Fruit fly (Drosophila melanogaster) whole organism, prepupa: ENCODE data around the gene CheB74a.

Experiments
- Blimp-1 ChIP-seq: fragments of 200-800 bp; sonication (Bioruptor generic); optimal IDR thresholded peaks from 3 replicates; lab custom pipeline; 2017; ENCODE audit warnings: missing biosample characterization, missing genetic modification characterization, mild to moderate bottlenecking, moderate library complexity, missing genetic modification reagents
- CG11294 ChIP-seq: fragments of 200-800 bp; sonication (Bioruptor generic); IDR thresholded peaks from 2 replicates; pipeline ENCODE4 v1.3.6; 2022; ENCODE audit warnings: missing biosample characterization, missing genetic modification characterization
- CG15336 ChIP-seq: fragments of 200-800 bp; sonication (Bioruptor generic); IDR thresholded peaks from 2 replicates; pipeline ENCODE4 v1.3.6; 2022; ENCODE audit warnings: missing biosample characterization, missing genetic modification characterization
- CG16779 ChIP-seq: fragments of 200-800 bp; sonication (Bioruptor generic); optimal IDR thresholded peaks from 3 replicates; lab custom pipeline; 2017; ENCODE audit warnings: missing biosample characterization, mild to moderate bottlenecking, missing genetic modification characterization
- CG3032 ChIP-seq: fragments of 200-800 bp; optimal IDR thresholded peaks from 2 replicates; lab custom pipeline; 2019; ENCODE audit warnings: missing biosample characterization, mild to moderate bottlenecking, missing genetic modification characterization, moderate library complexity
- CG32006 ChIP-seq: fragments of 200-800 bp; sonication (Bioruptor generic); optimal IDR thresholded peaks from 3 replicates; lab custom pipeline; 2017; ENCODE audit warnings: missing biosample characterization, mild to moderate bottlenecking, missing genetic modification characterization
- CG3919 ChIP-seq: fragments of 200-800 bp; sonication (Bioruptor generic); optimal IDR thresholded peaks from 3 replicates; lab custom pipeline; 2016; ENCODE audit warnings: missing biosample characterization, missing genetic modification characterization
- CG4318 ChIP-seq: fragments of 200-800 bp; sonication (Bioruptor generic); optimal IDR thresholded peaks from 3 replicates; lab custom pipeline; 2017; ENCODE audit warnings: missing biosample characterization, mild to moderate bottlenecking, missing genetic modification characterization
- CG6792 ChIP-seq: fragments of 200-800 bp; sonication (Bioruptor generic); optimal IDR thresholded peaks from 3 replicates; lab custom pipeline; 2016; ENCODE audit warnings: missing biosample characterization, missing genetic modification characterization
- CG6808 ChIP-seq: fragments of 200-800 bp; sonication (Bioruptor generic); optimal IDR thresholded peaks from 3 replicates; lab custom pipeline; 2017; ENCODE audit warnings: missing biosample characterization, missing genetic modification characterization, mild to moderate bottlenecking, moderate library complexity, missing genetic modification reagents
- CG6854 ChIP-seq: fragments of 200-800 bp; sonication (Bioruptor generic); optimal IDR thresholded peaks from 2 replicates; lab custom pipeline; 2017; ENCODE audit warnings: missing biosample characterization, mild to moderate bottlenecking, missing genetic modification characterization
- CG7368 ChIP-seq: fragments of 200-800 bp; sonication (Bioruptor generic); optimal IDR thresholded peaks from 3 replicates; lab custom pipeline; 2016; ENCODE audit warnings: missing biosample characterization, missing genetic modification characterization
- CG8119 ChIP-seq: fragments of 200-800 bp; sonication (Bioruptor generic); IDR thresholded peaks from 3 replicates; pipeline ENCODE4 v1.3.6; 2022; ENCODE audit warnings: missing biosample characterization, missing genetic modification characterization
- CG8319 ChIP-seq: fragments of 200-800 bp; sonication (Bioruptor generic); optimal IDR thresholded peaks from 3 replicates; lab custom pipeline; 2016; ENCODE audit warnings: missing biosample characterization, missing genetic modification characterization
- CG9139 ChIP-seq: fragments of 200-800 bp; sonication (Bioruptor generic); optimal IDR thresholded peaks from 3 replicates; lab custom pipeline; 2017; ENCODE audit warnings: missing biosample characterization, mild to moderate bottlenecking, missing genetic modification characterization
- Ets21C ChIP-seq: fragments of 200-800 bp; sonication (Bioruptor generic); optimal IDR thresholded peaks from 3 replicates; lab custom pipeline; 2016; ENCODE audit warnings: missing biosample characterization, missing genetic modification characterization
- Ets96B ChIP-seq: fragments of 200-800 bp; optimal IDR thresholded peaks from 2 replicates; lab custom pipeline; 2019; ENCODE audit warnings: missing biosample characterization, mild to moderate bottlenecking, missing genetic modification characterization, moderate library complexity
- Gug ChIP-seq: fragments of 200-800 bp; sonication (Bioruptor generic); IDR thresholded peaks from 2 replicates; pipeline ENCODE4 v1.3.6; 2022; ENCODE audit warnings: missing biosample characterization, missing genetic modification characterization
- Hr38 ChIP-seq: sonication (Bioruptor generic); optimal IDR thresholded peaks from 2 replicates; lab custom pipeline; 2016; ENCODE audit warnings: missing biosample characterization, missing genetic modification characterization
- Hr39 ChIP-seq: fragments of 200-800 bp; sonication (Bioruptor generic); optimal IDR thresholded peaks from 2 replicates; lab custom pipeline; 2016; ENCODE audit warnings: missing biosample characterization, missing genetic modification characterization
- Hr4 ChIP-seq: fragments of 200-800 bp; sonication (Bioruptor generic); optimal IDR thresholded peaks from 3 replicates; lab custom pipeline; 2016; ENCODE audit warnings: missing biosample characterization, missing genetic modification characterization
- Lpt ChIP-seq: fragments of 200-800 bp; sonication (Bioruptor generic); optimal IDR thresholded peaks from 3 replicates; lab custom pipeline; 2016; ENCODE audit warnings: missing biosample characterization, missing genetic modification characterization
- Smox ChIP-seq: fragments of 200-800 bp; sonication (Bioruptor generic); optimal IDR thresholded peaks from 3 replicates; lab custom pipeline; 2016; ENCODE audit warnings: missing biosample characterization, missing genetic modification characterization
- Sox102F ChIP-seq: fragments of 200-800 bp; sonication (Bioruptor generic); optimal IDR thresholded peaks from 2 replicates; lab custom pipeline; 2016; ENCODE audit warnings: missing biosample characterization, mild to moderate bottlenecking, missing genetic modification characterization
- Sox14 ChIP-seq: fragments of 200-800 bp; sonication (Bioruptor generic); optimal IDR thresholded peaks from 3 replicates; lab custom pipeline; 2016; ENCODE audit warnings: missing biosample characterization, missing genetic modification characterization
- Sox15 ChIP-seq: fragments of 200-800 bp; sonication (Bioruptor generic); optimal IDR thresholded peaks from 3 replicates; lab custom pipeline; 2016; ENCODE audit warnings: missing biosample characterization, missing genetic modification characterization
- achi ChIP-seq: fragments of 200-800 bp; sonication (Bioruptor generic); optimal IDR thresholded peaks from 3 replicates; lab custom pipeline; 2016; ENCODE audit warnings: missing biosample characterization, missing genetic modification characterization
- acj6 ChIP-seq: fragments of 200-800 bp; sonication (Bioruptor generic); optimal IDR thresholded peaks from 3 replicates; lab custom pipeline; 2016; ENCODE audit warnings: missing biosample characterization, missing genetic modification characterization
- cyc ChIP-seq: fragments of 200-800 bp; sonication (Bioruptor generic); optimal IDR thresholded peaks from 3 replicates; lab custom pipeline; 2016; ENCODE audit warnings: missing biosample characterization, missing genetic modification characterization
- dac ChIP-seq: fragments of 200-800 bp; sonication (Bioruptor generic); optimal IDR thresholded peaks from 2 replicates; lab custom pipeline; 2017; ENCODE audit warnings: missing biosample characterization, mild to moderate bottlenecking, missing genetic modification characterization
- dsx ChIP-seq: fragments of 200-800 bp; optimal IDR thresholded peaks from 3 replicates; lab custom pipeline; 2019; ENCODE audit warnings: missing biosample characterization, mild to moderate bottlenecking, missing genetic modification characterization, moderate library complexity; ENCODE audit not compliant: poor library complexity, severe bottlenecking
- esn ChIP-seq: fragments of 200-800 bp; sonication (Bioruptor generic); optimal IDR thresholded peaks from 2 replicates; lab custom pipeline; 2016; ENCODE audit warnings: missing biosample characterization, mild to moderate bottlenecking, missing genetic modification characterization, moderate library complexity
- fd85E ChIP-seq: fragments of 200-800 bp; sonication (Bioruptor generic); optimal IDR thresholded peaks from 3 replicates; lab custom pipeline; 2016; ENCODE audit warnings: missing biosample characterization, missing genetic modification characterization
- fkh ChIP-seq: fragments of 200-800 bp; sonication (Bioruptor generic); optimal IDR thresholded peaks from 3 replicates; lab custom pipeline; 2017; ENCODE audit warnings: missing biosample characterization, mild to moderate bottlenecking, missing genetic modification characterization, moderate library complexity
- lz ChIP-seq: fragments of 200-800 bp; sonication (Bioruptor generic); optimal IDR thresholded peaks from 3 replicates; lab custom pipeline; 2016; ENCODE audit warnings: missing biosample characterization, missing genetic modification characterization
- net ChIP-seq: fragments of 200-800 bp; sonication (Bioruptor generic); optimal IDR thresholded peaks from 3 replicates; lab custom pipeline; 2016; ENCODE audit warnings: missing biosample characterization, missing genetic modification characterization
- salr ChIP-seq, 2 experiments: fragments of 200-800 bp; sonication (Bioruptor generic); optimal IDR thresholded peaks; 3 replicates each; lab custom pipeline; 2016 to 2018; ENCODE audit warnings: missing biosample characterization in 2 of 2, missing genetic modification characterization in 2 of 2, mild to moderate bottlenecking in 1 of 2
- ss ChIP-seq, 2 experiments: fragments of 200-800 bp; sonication (Bioruptor generic); optimal IDR thresholded peaks; 2 replicates in 1 of 2; 3 replicates in 1 of 2; lab custom pipeline; 2017 to 2018; ENCODE audit warnings: mild to moderate bottlenecking in 2 of 2, missing biosample characterization in 2 of 2, missing genetic modification characterization in 2 of 2, moderate library complexity in 1 of 2
- topi ChIP-seq: fragments of 200-800 bp; sonication (Bioruptor generic); optimal IDR thresholded peaks from 3 replicates; lab custom pipeline; 2016; ENCODE audit warnings: missing biosample characterization, missing genetic modification characterization
- vri ChIP-seq: fragments of 200-800 bp; sonication (Bioruptor generic); optimal IDR thresholded peaks from 3 replicates; lab custom pipeline; 2016; ENCODE audit warnings: missing biosample characterization, mild to moderate bottlenecking, missing genetic modification characterization

CheB74a gene

DNA sequence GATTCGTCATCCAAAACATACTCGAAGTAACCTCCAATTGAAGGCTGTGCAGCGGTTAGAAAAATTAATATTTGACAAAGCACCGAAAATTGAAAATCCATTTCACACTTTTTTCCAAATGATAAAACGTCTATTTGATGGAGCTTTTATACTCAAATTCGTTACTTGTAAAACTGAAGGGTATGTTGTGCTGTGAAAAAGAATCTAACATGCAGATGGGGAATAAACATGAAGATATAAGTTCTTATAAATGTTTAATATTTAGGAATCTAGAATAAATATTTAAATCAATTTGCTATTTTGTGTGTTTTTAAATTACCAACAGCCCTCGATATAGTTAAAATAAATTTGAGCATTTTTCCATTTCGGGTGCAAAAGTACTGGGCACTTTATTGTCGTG lies at the start of gene CheB74a:
Gene CheB74a, minus strand, starts transcription at position 101 of the 400 bp plus-strand sequence.
- TF ChIP-seq Ets96B (tag; lab: Kevin White, UChicago) (no peak), Sox15 (no peak), CG15336 (no peak)

DNA sequence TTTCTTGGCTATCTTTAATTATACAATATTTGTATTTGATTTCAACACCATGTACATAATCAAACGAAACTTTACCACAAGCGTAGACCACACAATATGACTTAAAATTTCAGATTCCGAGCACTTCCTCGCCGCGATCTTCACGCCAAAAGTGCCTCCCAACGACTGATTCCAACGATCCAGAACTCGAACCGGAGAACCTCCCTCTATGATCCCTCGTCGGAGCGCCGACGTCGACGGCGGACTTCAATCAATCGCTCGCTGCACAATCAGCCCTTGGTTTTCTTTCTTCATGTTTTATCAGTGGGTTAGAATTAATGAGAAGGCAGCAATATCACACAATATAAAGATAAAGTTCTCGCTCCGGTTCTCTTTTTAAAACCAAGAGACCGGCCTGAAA lies 44.3 kb upstream of the CheB74a start, which contains the start of the genes Adgf-A and Adgf-A2:
Gene Adgf-A, minus strand, starts transcription at position 172 of the 400 bp plus-strand sequence.
Gene Adgf-A2, minus strand, starts transcription at position 172 of the 400 bp plus-strand sequence.
- TF ChIP-seq CG8319: no peak
- TF ChIP-seq lz (GFP tag; lab: Kevin White, UChicago): no peak
- TF ChIP-seq esn (GFP tag; lab: Kevin White, UChicago): no peak
- TF ChIP-seq vri (GFP tag; lab: Kevin White, UChicago): no peak
- TF ChIP-seq CG8119 (GFP tag; lab: Robert Waterston, UW): no peak
- no peak for TF ChIP-seq fkh
- TF ChIP-seq CG4318 (GFP tag; lab: Kevin White, UChicago): no peak
- no peak for TF ChIP-seq salr (GFP tag; optimal IDR thresholded peaks at IDR 0.05; lab: Kevin White, UChicago)
- TF ChIP-seq Lpt: no peak
- no peak for TF ChIP-seq CG6854 (GFP tag; lab: Kevin White, UChicago)
- TF ChIP-seq, all 60 proteins: peak for 0

DNA sequence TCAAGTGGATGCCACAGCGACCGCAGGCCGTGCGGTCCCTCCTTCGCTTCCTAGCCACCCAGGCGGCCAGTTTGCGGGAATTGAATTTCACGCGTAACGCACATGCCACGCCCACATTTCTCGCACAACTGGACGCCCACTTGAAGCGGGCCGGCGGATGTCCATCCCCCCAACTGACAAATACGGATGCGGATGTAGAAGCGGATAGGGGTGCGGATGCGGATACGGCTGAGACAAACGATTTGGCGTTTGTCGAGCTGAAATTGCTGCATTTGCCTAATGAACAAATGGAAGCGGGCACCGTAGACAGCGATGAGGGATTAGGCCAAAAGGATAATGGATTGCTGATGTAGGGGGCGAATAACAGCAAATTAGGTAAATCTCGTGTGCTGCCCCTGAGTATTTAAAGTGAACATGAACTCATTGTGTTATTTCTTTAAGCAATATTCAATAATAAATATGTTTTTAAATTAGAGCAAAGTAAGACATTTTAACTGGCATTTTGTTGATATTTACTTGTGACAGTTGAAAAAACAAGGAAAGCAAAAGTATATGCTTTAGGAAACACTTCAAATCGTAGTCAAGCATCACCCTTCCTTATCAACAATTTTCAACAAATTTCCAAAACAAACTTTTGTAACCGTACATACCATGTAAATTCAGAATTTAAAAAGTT lies 39.6 kb upstream of the CheB74a start, which contains the start of gene CG32181:
Gene CG32181, plus strand, starts transcription at position 626 of the 676 bp plus-strand sequence.
- no peak for TF ChIP-seq fd85E (GFP tag; lab: Kevin White, UChicago)
- TF ChIP-seq Lpt: no peak
- no peak for TF ChIP-seq CG15336
- no peak for TF ChIP-seq CG9139 (GFP tag; lab: Kevin White, UChicago)
- no peak for TF ChIP-seq CG4318 (GFP tag; lab: Kevin White, UChicago)
- no peak for TF ChIP-seq cyc (GFP tag; lab: Kevin White, UChicago)
- TF ChIP-seq CG11294 (GFP tag; lab: Robert Waterston, UW): no peak
- no peak for TF ChIP-seq CG3919 (GFP tag; lab: Kevin White, UChicago)

dm6 chr3L:17758084-17758211 lies 38.3 kb upstream of the CheB74a start, which contains the start of gene CG32182:
Gene CG32182 (plus strand): TSS chr3L:17758112.
- TF ChIP-seq CG3032 (tag; lab: Kevin White, UChicago): no peak
- no peak for TF ChIP-seq Blimp-1
- no peak for TF ChIP-seq ss (GFP tag; optimal IDR thresholded peaks at IDR 0.05; lab: Kevin White, UChicago)
- TF ChIP-seq CG7368: no peak
- no peak for TF ChIP-seq CG32006 (GFP tag; lab: Kevin White, UChicago)
- TF ChIP-seq esn (GFP tag; lab: Kevin White, UChicago): no peak
- no peak for TF ChIP-seq Sox14

dm6 chr3L:17757156-17758083 lies 37.8 kb upstream of the CheB74a start:
- TF ChIP-seq CG16779: peak; percentile 75
- peak; percentile 69 for TF ChIP-seq Sox102F
- peak; percentile 49 for TF ChIP-seq Blimp-1
- peak; percentile 68 for TF ChIP-seq Hr39 (GFP tag; lab: Kevin White, UChicago)
- peak; percentile 75 for TF ChIP-seq acj6 (GFP tag; lab: Kevin White, UChicago)
- TF ChIP-seq Lpt: peak; percentile 64
- TF ChIP-seq CG7368: peak; percentile 52
- peak; percentile 72 for TF ChIP-seq Hr4 (GFP tag; lab: Kevin White, UChicago)
- no peak for TF ChIP-seq Hr38 (GFP tag; lab: Kevin White, UChicago)
- peak; percentile 43; the same call in 1 of the 2 replicates for TF ChIP-seq Gug
- peak; percentile 68 for TF ChIP-seq CG8319
- peak; percentile 78 for TF ChIP-seq achi
- TF ChIP-seq CG6792 (GFP tag; lab: Kevin White, UChicago): peak; percentile 79
- TF ChIP-seq CG6808 (GFP tag; lab: Kevin White, UChicago): peak; percentile 83
- peak; percentile 69 for TF ChIP-seq cyc (GFP tag; lab: Kevin White, UChicago)
- TF ChIP-seq Smox (GFP tag; lab: Kevin White, UChicago): peak; percentile 73
- no peak for TF ChIP-seq dac
- peak; percentile 59 for TF ChIP-seq Ets21C (GFP tag; lab: Kevin White, UChicago)
- peak; percentile 71 for TF ChIP-seq dsx
- peak; percentile 71 to 85 for TF ChIP-seq ss (GFP tag; optimal IDR thresholded peaks at IDR 0.05; lab: Kevin White, UChicago)
- TF ChIP-seq net (GFP tag; lab: Kevin White, UChicago): peak; percentile 69
- TF ChIP-seq fkh: peak; percentile 57
- TF ChIP-seq Ets96B (tag; lab: Kevin White, UChicago): peak; percentile 85
- TF ChIP-seq topi (GFP tag; lab: Kevin White, UChicago): peak; percentile 74
